Fruit fly (Drosophila melanogaster): ENCODE results near the gene cv-c.
A peak's percentile ranks its signal among the peaks of the same experiment; 100 is the strongest.

The cv-c gene

dm6 chr3R:14419386-14420043 is 62.0 kb downstream of the cv-c start (continued):
- TF ChIP-seq CG1621 (tag; optimal IDR thresholded peaks at IDR 0.05), result no peak
- TF ChIP-seq topi (GFP tag; optimal IDR thresholded peaks at IDR 0.05), result peak; percentile 42
- TF ChIP-seq CG8119 (GFP tag; IDR thresholded peaks at IDR 0.05), result no peak
- TF ChIP-seq CG10631 (GFP tag; optimal IDR thresholded peaks at IDR 0.05), result no peak
- peak; percentile 1 for TF ChIP-seq vri (GFP tag; optimal IDR thresholded peaks at IDR 0.05)
- no peak for TF ChIP-seq spab (GFP tag; optimal IDR thresholded peaks at IDR 0.05)
- no peak for TF ChIP-seq CG8319 (GFP tag; optimal IDR thresholded peaks at IDR 0.05)
- TF ChIP-seq cyc (GFP tag; optimal IDR thresholded peaks at IDR 0.05), result peak; percentile 21

dm6 chr3R:14418293-14418692 is 63.2 kb downstream of the cv-c start, which contains the start of gene natalisin:
natalisin (plus strand) TSS chr3R:14418593.
- no peak for TF ChIP-seq CG6792 (GFP tag; optimal IDR thresholded peaks at IDR 0.05)
- TF ChIP-seq fd85E (GFP tag; optimal IDR thresholded peaks at IDR 0.05), result no peak
- TF ChIP-seq eg (GFP tag; IDR thresholded peaks at IDR 0.05), result no peak
- TF ChIP-seq CG15336 (GFP tag; IDR thresholded peaks at IDR 0.05), result no peak
- no peak for TF ChIP-seq dac (GFP tag; optimal IDR thresholded peaks at IDR 0.05)
- peak; percentile 18 for TF ChIP-seq Eip78C (GFP tag)
- TF ChIP-seq CG9139 (GFP tag; optimal IDR thresholded peaks at IDR 0.05), result no peak

- no peak for TF ChIP-seq Hr38 (GFP tag; optimal IDR thresholded peaks at IDR 0.05)
- peak; percentile 44 for TF ChIP-seq dsx (GFP tag; optimal IDR thresholded peaks at IDR 0.05; ENCODE audit: poor library complexity, severe bottlenecking)
These were observed 65.8 kb downstream of the cv-c start for dm6 chr3R:14415679-14416078.

- no peak for TF ChIP-seq Blimp-1 (GFP tag; optimal IDR thresholded peaks at IDR 0.05)
- no peak for TF ChIP-seq Eip93F (GFP tag; optimal IDR thresholded peaks at IDR 0.05)
- no peak for TF ChIP-seq esn (GFP tag; optimal IDR thresholded peaks at IDR 0.05)
- TF ChIP-seq ss (GFP tag; optimal IDR thresholded peaks at IDR 0.05), result no peak
- no peak for TF ChIP-seq dsx (GFP tag; optimal IDR thresholded peaks at IDR 0.05; ENCODE audit: poor library complexity, severe bottlenecking)
- no peak for TF ChIP-seq dac (GFP tag; optimal IDR thresholded peaks at IDR 0.05)
- no peak for TF ChIP-seq CG8119 (GFP tag; IDR thresholded peaks at IDR 0.05)
- no peak for TF ChIP-seq Sox14 (GFP tag; optimal IDR thresholded peaks at IDR 0.05)
- TF ChIP-seq CG8632 (GFP tag; optimal IDR thresholded peaks at IDR 0.05), result no peak
- no peak for TF ChIP-seq vri (GFP tag; optimal IDR thresholded peaks at IDR 0.05)
- TF ChIP-seq cyc (GFP tag; optimal IDR thresholded peaks at IDR 0.05), result no peak
These were observed 66.6 kb downstream of the cv-c start for dm6 chr3R:14414900-14415299.

- TF ChIP-seq CG8632 (GFP tag; optimal IDR thresholded peaks at IDR 0.05), result peak; percentile 37
- no peak for TF ChIP-seq Lpt (GFP tag; optimal IDR thresholded peaks at IDR 0.05)
- TF ChIP-seq pdm3 (GFP tag; optimal IDR thresholded peaks at IDR 0.05), result peak; percentile 13
- TF ChIP-seq CG1621 (tag; optimal IDR thresholded peaks at IDR 0.05), result peak; percentile 12
- peak; percentile 19 for TF ChIP-seq CG6808 (GFP tag; optimal IDR thresholded peaks at IDR 0.05)
- peak; percentile 19 for TF ChIP-seq CG3919 (GFP tag; optimal IDR thresholded peaks at IDR 0.05)
- peak; percentile 4 for TF ChIP-seq esn (GFP tag; optimal IDR thresholded peaks at IDR 0.05)
- TF ChIP-seq fd85E (GFP tag; optimal IDR thresholded peaks at IDR 0.05), result no peak
- no peak for TF ChIP-seq vri (GFP tag; optimal IDR thresholded peaks at IDR 0.05)
- no peak for TF ChIP-seq CG32006 (GFP tag; optimal IDR thresholded peaks at IDR 0.05)
- TF ChIP-seq Hr38 (GFP tag; optimal IDR thresholded peaks at IDR 0.05), result no peak
- TF ChIP-seq CG8319 (GFP tag; optimal IDR thresholded peaks at IDR 0.05), result no peak
- no peak for TF ChIP-seq fd59A (GFP tag; optimal IDR thresholded peaks at IDR 0.05)
- TF ChIP-seq Eip78C (GFP tag), result peak; percentile 67
- no peak for TF ChIP-seq CG16779 (tag; optimal IDR thresholded peaks at IDR 0.05)
- TF ChIP-seq OdsH (GFP tag; optimal IDR thresholded peaks at IDR 0.05), result peak; percentile 5
- peak; percentile 1 for TF ChIP-seq Sox14 (GFP tag; optimal IDR thresholded peaks at IDR 0.05)
- no peak for TF ChIP-seq Blimp-1 (GFP tag; optimal IDR thresholded peaks at IDR 0.05)
- TF ChIP-seq achi (GFP tag; optimal IDR thresholded peaks at IDR 0.05), result peak; percentile 4
- TF ChIP-seq acj6 (GFP tag; optimal IDR thresholded peaks at IDR 0.05), result peak; percentile 0
- TF ChIP-seq net (GFP tag; optimal IDR thresholded peaks at IDR 0.05), result peak; percentile 16
- peak; percentile 28 for TF ChIP-seq CG34406 (GFP tag; optimal IDR thresholded peaks at IDR 0.05)
- peak; percentile 10 for TF ChIP-seq dsx (GFP tag; optimal IDR thresholded peaks at IDR 0.05; ENCODE audit: poor library complexity, severe bottlenecking)
- no peak for TF ChIP-seq CG4318 (GFP tag; optimal IDR thresholded peaks at IDR 0.05)
- no peak for TF ChIP-seq eg (GFP tag; IDR thresholded peaks at IDR 0.05)
- TF ChIP-seq Gug (GFP tag; IDR thresholded peaks at IDR 0.05), result no peak
- peak; percentile 4 for TF ChIP-seq Ets96B (tag; optimal IDR thresholded peaks at IDR 0.05)
- peak; percentile 6 for TF ChIP-seq Met (GFP tag; optimal IDR thresholded peaks at IDR 0.05)
These were observed 67.2 kb downstream of the cv-c start for dm6 chr3R:14414318-14414717.

Data from whole organism, prepupa.